Worm (Caenorhabditis elegans) whole organism, mixed stage, embryonic: ENCODE measurements around the gene F38B6.3.
A peak's percentile ranks its signal among the peaks of the same experiment; 100 is the strongest.

Experiments used
- M03D4.4 ChIP-seq: sonication (generic microtip); optimal IDR thresholded peaks from 2 replicates; lab custom pipeline; 2017; ENCODE audit warnings: mild to moderate bottlenecking, missing genetic modification characterization, missing compliant biosample characterization
- bed-3 ChIP-seq: fragments of 200-800 bp; sonication (Bioruptor generic); optimal IDR thresholded peaks from 3 replicates; lab custom pipeline; 2018; ENCODE audit warnings: mild to moderate bottlenecking, missing genetic modification characterization, moderate library complexity, missing compliant biosample characterization
- blmp-1 ChIP-seq: fragments of 150-350 bp; optimal IDR thresholded peaks from 2 replicates; lab custom pipeline; 2014; ENCODE audit warnings: missing biosample characterization, missing genetic modification characterization
- ceh-39 ChIP-seq: fragments of 150-350 bp; optimal IDR thresholded peaks from 2 replicates; lab custom pipeline; 2014; ENCODE audit warnings: missing biosample characterization, missing genetic modification characterization
- ceh-43 ChIP-seq: fragments of 200-800 bp; sonication (Bioruptor generic); optimal IDR thresholded peaks from 2 replicates; lab custom pipeline; 2018; ENCODE audit warnings: mild to moderate bottlenecking, missing genetic modification characterization, moderate library complexity, missing compliant biosample characterization
- ceh-83 ChIP-seq: fragments of 200-800 bp; sonication (Bioruptor generic); optimal IDR thresholded peaks from 2 replicates; lab custom pipeline; 2018; ENCODE audit warnings: mild to moderate bottlenecking, missing genetic modification characterization, missing compliant biosample characterization
- ces-1 ChIP-seq: fragments of 150-350 bp; optimal IDR thresholded peaks from 2 replicates; lab custom pipeline; 2014; ENCODE audit warnings: missing biosample characterization, missing genetic modification reagents, missing genetic modification characterization
- cnd-1 ChIP-seq: fragments of 200-800 bp; sonication (Bioruptor generic); optimal IDR thresholded peaks from 2 replicates; lab custom pipeline; 2018; ENCODE audit warnings: mild to moderate bottlenecking, missing genetic modification characterization, missing compliant biosample characterization
- drap-1 ChIP-seq: fragments of 200-800 bp; sonication (Bioruptor generic); optimal IDR thresholded peaks from 3 replicates; lab custom pipeline; 2018; ENCODE audit warnings: mild to moderate bottlenecking, missing genetic modification characterization, missing compliant biosample characterization
- elt-3 ChIP-seq: fragments of 150-350 bp; optimal IDR thresholded peaks from 2 replicates; lab custom pipeline; 2014; ENCODE audit warnings: missing biosample characterization, missing genetic modification characterization
- flh-1 ChIP-seq: fragments of 200-800 bp; sonication (Bioruptor generic); optimal IDR thresholded peaks from 2 replicates; lab custom pipeline; 2018; ENCODE audit warnings: mild to moderate bottlenecking, missing genetic modification characterization, moderate library complexity, missing compliant biosample characterization
- ham-2 ChIP-seq: fragments of 200-800 bp; sonication (Bioruptor generic); optimal IDR thresholded peaks from 2 replicates; lab custom pipeline; 2018; ENCODE audit warnings: mild to moderate bottlenecking, missing genetic modification characterization, missing compliant biosample characterization
- hlh-1 ChIP-seq: fragments of 150-350 bp; optimal IDR thresholded peaks from 2 replicates; lab custom pipeline; 2014; ENCODE audit warnings: missing biosample characterization, missing genetic modification reagents, missing genetic modification characterization
- lin-13 ChIP-seq: fragments of 150-350 bp; optimal IDR thresholded peaks from 2 replicates; lab custom pipeline; 2014; ENCODE audit warnings: missing biosample characterization, missing genetic modification characterization
- lin-32 ChIP-seq: fragments of 200-800 bp; sonication (Bioruptor generic); optimal IDR thresholded peaks from 2 replicates; lab custom pipeline; 2018; ENCODE audit warnings: mild to moderate bottlenecking, missing genetic modification characterization, missing compliant biosample characterization
- lsy-2 ChIP-seq: fragments of 150-350 bp; optimal IDR thresholded peaks from 2 replicates; lab custom pipeline; 2014; ENCODE audit warnings: missing biosample characterization, missing genetic modification characterization
- mab-5 ChIP-seq: fragments of 150-350 bp; optimal IDR thresholded peaks from 2 replicates; lab custom pipeline; 2014; ENCODE audit warnings: missing biosample characterization, missing genetic modification characterization
- mep-1 ChIP-seq: fragments of 150-350 bp; optimal IDR thresholded peaks from 2 replicates; lab custom pipeline; 2017; ENCODE audit warnings: missing biosample characterization, missing genetic modification reagents, missing genetic modification characterization, inconsistent platforms
- mls-2 ChIP-seq: sonication (generic microtip); optimal IDR thresholded peaks from 2 replicates; lab custom pipeline; 2016; ENCODE audit warnings: mild to moderate bottlenecking, missing genetic modification characterization, moderate library complexity, missing compliant biosample characterization
- nhr-12 ChIP-seq: fragments of 150-350 bp; optimal IDR thresholded peaks from 2 replicates; lab custom pipeline; 2014; ENCODE audit warnings: missing biosample characterization, missing genetic modification characterization
- nhr-2 ChIP-seq: fragments of 150-350 bp; optimal IDR thresholded peaks from 2 replicates; lab custom pipeline; 2014; ENCODE audit warnings: missing biosample characterization, missing genetic modification characterization
- nhr-237 ChIP-seq: fragments of 150-350 bp; optimal IDR thresholded peaks from 2 replicates; lab custom pipeline; 2014; ENCODE audit warnings: missing biosample characterization, missing genetic modification characterization
- nhr-28 ChIP-seq: fragments of 150-350 bp; optimal IDR thresholded peaks from 2 replicates; lab custom pipeline; 2014; ENCODE audit warnings: missing biosample characterization, missing genetic modification characterization
- nhr-76 ChIP-seq: sonication (generic microtip); optimal IDR thresholded peaks from 2 replicates; lab custom pipeline; 2017; ENCODE audit warnings: missing biosample characterization, missing genetic modification characterization
- pha-4 ChIP-seq: fragments of 150-350 bp; optimal IDR thresholded peaks from 2 replicates; lab custom pipeline; 2018; ENCODE audit warnings: missing biosample characterization, missing genetic modification reagents, missing genetic modification characterization
- sem-2 ChIP-seq: fragments of 200-800 bp; sonication (Bioruptor generic); optimal IDR thresholded peaks from 2 replicates; lab custom pipeline; 2018; ENCODE audit warnings: mild to moderate bottlenecking, missing genetic modification characterization, missing compliant biosample characterization
- snpc-4 ChIP-seq: fragments of 150-350 bp; optimal IDR thresholded peaks from 2 replicates; lab custom pipeline; 2014; ENCODE audit warnings: missing biosample characterization, missing genetic modification characterization
- sptf-1 ChIP-seq: sonication (generic microtip); optimal IDR thresholded peaks from 2 replicates; lab custom pipeline; 2017; ENCODE audit warnings: mild to moderate bottlenecking, missing genetic modification characterization, moderate library complexity, missing compliant biosample characterization
- tbx-8 ChIP-seq: fragments of 200-800 bp; sonication (Bioruptor generic); optimal IDR thresholded peaks from 2 replicates; lab custom pipeline; 2018; ENCODE audit warnings: mild to moderate bottlenecking, missing genetic modification characterization, moderate library complexity, missing compliant biosample characterization
- unc-120 ChIP-seq: sonication (generic microtip); optimal IDR thresholded peaks from 2 replicates; lab custom pipeline; 2017; ENCODE audit warnings: missing genetic modification characterization, missing compliant biosample characterization; ENCODE audit not compliant: poor library complexity, severe bottlenecking
- unc-39 ChIP-seq: fragments of 150-350 bp; optimal IDR thresholded peaks from 2 replicates; lab custom pipeline; 2014; ENCODE audit warnings: missing biosample characterization, missing genetic modification characterization
- unc-62 ChIP-seq: fragments of 150-350 bp; optimal IDR thresholded peaks from 2 replicates; lab custom pipeline; 2014; ENCODE audit warnings: missing biosample characterization, missing genetic modification reagents, missing genetic modification characterization
- zip-8 ChIP-seq: fragments of 150-350 bp; optimal IDR thresholded peaks from 2 replicates; lab custom pipeline; 2014; ENCODE audit warnings: missing biosample characterization, missing genetic modification characterization
- ztf-11 ChIP-seq: fragments of 150-350 bp; optimal IDR thresholded peaks from 2 replicates; lab custom pipeline; 2014; ENCODE audit warnings: missing biosample characterization, missing genetic modification characterization

Gene F38B6.3

DNA sequence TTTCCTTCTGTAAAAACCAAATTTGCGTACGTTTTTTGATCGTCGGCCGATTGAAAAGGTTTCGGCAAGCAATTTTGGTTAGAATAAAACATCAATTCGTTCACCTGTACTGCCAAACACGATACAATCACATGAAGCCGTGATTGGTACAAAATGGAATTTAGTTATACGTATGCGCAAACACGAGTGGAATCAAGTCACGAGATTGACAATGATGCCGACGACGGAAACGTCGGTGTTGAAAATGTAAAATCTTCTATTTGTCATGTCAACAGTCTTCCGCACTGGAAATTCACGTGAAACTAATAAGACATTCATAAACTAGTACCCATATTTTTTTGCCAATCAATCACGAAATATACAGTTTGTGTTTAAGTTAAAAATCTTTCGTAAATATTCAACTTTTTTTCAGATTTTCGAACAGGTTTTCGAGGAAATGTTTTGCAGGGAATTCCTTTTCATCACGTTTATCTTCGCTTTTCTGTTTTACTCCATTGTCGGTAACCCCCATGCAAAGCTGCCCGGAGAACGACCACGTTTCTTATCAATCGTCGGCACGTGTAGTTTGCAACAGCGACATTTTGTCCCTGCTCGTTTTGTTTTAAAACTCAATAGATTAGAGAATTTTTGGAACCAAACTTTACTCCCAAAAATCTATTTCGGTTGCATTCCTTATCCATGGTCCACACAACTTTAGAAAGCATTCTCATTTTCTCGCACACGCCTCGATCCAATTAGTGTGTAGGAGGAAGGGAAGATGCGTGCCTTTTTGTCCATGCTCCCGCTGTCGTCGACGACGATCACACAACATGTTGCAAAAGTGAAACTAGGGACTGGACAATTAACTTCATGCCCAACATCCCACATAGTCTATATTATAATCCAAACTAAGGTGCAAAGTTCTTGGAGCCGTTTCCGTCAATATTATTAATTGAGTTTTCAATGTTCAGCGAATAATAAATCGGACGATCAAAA, 45.9 kb downstream of the F38B6.3 start:
- TF ChIP-seq ces-1 (GFP tag; lab: Kevin White, UChicago): peak; percentile 70
- TF ChIP-seq nhr-237: no peak
- TF ChIP-seq, all 35 proteins: peak for 1

- no peak for TF ChIP-seq nhr-12 (tag; lab: Kevin White, UChicago)
- TF ChIP-seq drap-1 (GFP tag; lab: Kevin White, UChicago): no peak
- no peak for TF ChIP-seq flh-1
- TF ChIP-seq lin-13 (tag; lab: Kevin White, UChicago): no peak
- TF ChIP-seq ceh-39: no peak
- TF ChIP-seq lin-32 (GFP tag; lab: Kevin White, UChicago): no peak
- TF ChIP-seq lsy-2 (tag; lab: Kevin White, UChicago): no peak
- TF ChIP-seq mep-1 (tag; lab: Kevin White, UChicago): no peak
Observed at ce11 chrX:6740282-6740982, 47.0 kb downstream of the F38B6.3 start.

DNA sequence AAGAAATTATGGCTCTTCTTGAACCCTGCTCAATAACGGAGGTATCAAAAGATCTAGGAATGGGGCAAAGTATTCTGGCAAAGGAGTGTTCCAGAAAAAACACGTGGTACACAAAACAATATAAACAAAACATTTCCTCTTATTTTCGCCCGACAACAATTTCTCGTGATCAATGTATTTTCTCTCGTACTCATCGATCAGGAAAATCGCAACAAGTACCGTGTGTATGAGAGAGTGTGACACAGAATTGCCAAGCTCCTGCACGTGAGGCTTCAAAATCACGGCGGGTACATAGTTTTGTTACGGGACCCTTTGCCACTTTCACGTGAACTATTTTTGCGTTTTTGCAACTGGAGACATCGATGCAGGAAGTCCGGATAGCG, 47.5 kb downstream of the F38B6.3 start:
- no peak for TF ChIP-seq sptf-1 (tag; lab: Kevin White, UChicago)
- no peak for TF ChIP-seq bed-3 (GFP tag; lab: Kevin White, UChicago)
- TF ChIP-seq ces-1 (GFP tag; lab: Kevin White, UChicago): no peak
- no peak for TF ChIP-seq nhr-76 (tag; lab: Kevin White, UChicago)
- no peak for TF ChIP-seq mab-5 (tag; lab: Kevin White, UChicago)
- no peak for TF ChIP-seq unc-62 (GFP tag; lab: Kevin White, UChicago)
- no peak for TF ChIP-seq snpc-4 (tag; lab: Kevin White, UChicago)
- no peak for TF ChIP-seq ham-2 (GFP tag; lab: Kevin White, UChicago)
- TF ChIP-seq blmp-1 (tag; lab: Kevin White, UChicago): no peak
- TF ChIP-seq elt-3 (tag; lab: Kevin White, UChicago): no peak
- no peak for TF ChIP-seq zip-8
- no peak for TF ChIP-seq hlh-1 (tag; lab: Kevin White, UChicago)
- TF ChIP-seq flh-1: no peak
- no peak for TF ChIP-seq mep-1 (tag; lab: Kevin White, UChicago)
- no peak for TF ChIP-seq M03D4.4 (tag; lab: Kevin White, UChicago)
- no peak for TF ChIP-seq tbx-8 (GFP tag; lab: Kevin White, UChicago)
- no peak for TF ChIP-seq sem-2 (GFP tag; lab: Kevin White, UChicago)
- no peak for TF ChIP-seq nhr-2 (tag; lab: Kevin White, UChicago)
- no peak for TF ChIP-seq unc-39 (tag; lab: Kevin White, UChicago)

- TF ChIP-seq bed-3 (GFP tag; lab: Kevin White, UChicago) (no peak), unc-62 (GFP tag; lab: Kevin White, UChicago) (peak; percentile 52)
- TF ChIP-seq, all 35 proteins: peak for 1
Observed at ce11 chrX:6741532-6741931, 48.1 kb downstream of the F38B6.3 start.

- peak; percentile 82 for TF ChIP-seq mls-2 (tag; lab: Kevin White, UChicago)
- TF ChIP-seq nhr-2 (tag; lab: Kevin White, UChicago): peak; percentile 48
- peak; percentile 60 for TF ChIP-seq ceh-43
- peak; percentile 76 for TF ChIP-seq drap-1 (GFP tag; lab: Kevin White, UChicago)
- TF ChIP-seq ztf-11 (tag; lab: Kevin White, UChicago): peak; percentile 76
- TF ChIP-seq nhr-76 (tag; lab: Kevin White, UChicago): peak; percentile 61
- peak; percentile 80 for TF ChIP-seq unc-120 (tag; lab: Kevin White, UChicago)
- peak; percentile 56 for TF ChIP-seq M03D4.4 (tag; lab: Kevin White, UChicago)
- TF ChIP-seq nhr-12 (tag; lab: Kevin White, UChicago): no peak
- peak; percentile 51 for TF ChIP-seq unc-62 (GFP tag; lab: Kevin White, UChicago)
- TF ChIP-seq sem-2 (GFP tag; lab: Kevin White, UChicago): no peak
- no peak for TF ChIP-seq cnd-1
- peak; percentile 65 for TF ChIP-seq tbx-8 (GFP tag; lab: Kevin White, UChicago)
- peak; percentile 39 for TF ChIP-seq ces-1 (GFP tag; lab: Kevin White, UChicago)
- peak; percentile 35 for TF ChIP-seq mep-1 (tag; lab: Kevin White, UChicago)
- peak; percentile 89 for TF ChIP-seq sptf-1 (tag; lab: Kevin White, UChicago)
- TF ChIP-seq bed-3 (GFP tag; lab: Kevin White, UChicago): peak; percentile 46
- no peak for TF ChIP-seq lin-32 (GFP tag; lab: Kevin White, UChicago)
- peak; percentile 64 for TF ChIP-seq nhr-237
- no peak for TF ChIP-seq flh-1
- peak; percentile 98 for TF ChIP-seq pha-4
- peak; percentile 23 for TF ChIP-seq hlh-1 (tag; lab: Kevin White, UChicago)
- peak; percentile 38 for TF ChIP-seq zip-8
- peak; percentile 67 for TF ChIP-seq ceh-83 (GFP tag; lab: Kevin White, UChicago)
- TF ChIP-seq lsy-2 (tag; lab: Kevin White, UChicago): peak; percentile 51
- peak; percentile 65 for TF ChIP-seq elt-3 (tag; lab: Kevin White, UChicago)
- TF ChIP-seq ham-2 (GFP tag; lab: Kevin White, UChicago): peak; percentile 100
- no peak for TF ChIP-seq snpc-4 (tag; lab: Kevin White, UChicago)
- TF ChIP-seq lin-13 (tag; lab: Kevin White, UChicago): peak; percentile 72
- no peak for TF ChIP-seq ceh-39
- TF ChIP-seq nhr-28: no peak
Observed at ce11 chrX:6742011-6742683, 48.7 kb downstream of the F38B6.3 start, which contains the start of gene mdl-1. mdl-1 (plus strand) TSS chrX:6742351.
